Worm (Caenorhabditis elegans) whole organism, mixed stage, embryonic: ENCODE measurements around the gene srg-10.

ENCODE experiments used
- bed-3 ChIP-seq: fragments of 200-800 bp; sonication (Bioruptor generic); optimal IDR thresholded peaks from 3 replicates; lab custom pipeline; 2018; ENCODE audit warnings: mild to moderate bottlenecking, missing genetic modification characterization, moderate library complexity, missing compliant biosample characterization
- lsy-2 ChIP-seq: fragments of 150-350 bp; optimal IDR thresholded peaks from 2 replicates; lab custom pipeline; 2014; ENCODE audit warnings: missing biosample characterization, missing genetic modification characterization
- mab-5 ChIP-seq: fragments of 150-350 bp; optimal IDR thresholded peaks from 2 replicates; lab custom pipeline; 2014; ENCODE audit warnings: missing biosample characterization, missing genetic modification characterization
- nhr-12 ChIP-seq: fragments of 150-350 bp; optimal IDR thresholded peaks from 2 replicates; lab custom pipeline; 2014; ENCODE audit warnings: missing biosample characterization, missing genetic modification characterization
- snpc-4 ChIP-seq: fragments of 150-350 bp; optimal IDR thresholded peaks from 2 replicates; lab custom pipeline; 2014; ENCODE audit warnings: missing biosample characterization, missing genetic modification characterization
- unc-120 ChIP-seq: sonication (generic microtip); optimal IDR thresholded peaks from 2 replicates; lab custom pipeline; 2017; ENCODE audit warnings: missing genetic modification characterization, missing compliant biosample characterization; ENCODE audit not compliant: poor library complexity, severe bottlenecking
- unc-39 ChIP-seq: fragments of 150-350 bp; optimal IDR thresholded peaks from 2 replicates; lab custom pipeline; 2014; ENCODE audit warnings: missing biosample characterization, missing genetic modification characterization
- unc-62 ChIP-seq: fragments of 150-350 bp; optimal IDR thresholded peaks from 2 replicates; lab custom pipeline; 2014; ENCODE audit warnings: missing biosample characterization, missing genetic modification reagents, missing genetic modification characterization
- ztf-11 ChIP-seq: fragments of 150-350 bp; optimal IDR thresholded peaks from 2 replicates; lab custom pipeline; 2014; ENCODE audit warnings: missing biosample characterization, missing genetic modification characterization

DNA sequence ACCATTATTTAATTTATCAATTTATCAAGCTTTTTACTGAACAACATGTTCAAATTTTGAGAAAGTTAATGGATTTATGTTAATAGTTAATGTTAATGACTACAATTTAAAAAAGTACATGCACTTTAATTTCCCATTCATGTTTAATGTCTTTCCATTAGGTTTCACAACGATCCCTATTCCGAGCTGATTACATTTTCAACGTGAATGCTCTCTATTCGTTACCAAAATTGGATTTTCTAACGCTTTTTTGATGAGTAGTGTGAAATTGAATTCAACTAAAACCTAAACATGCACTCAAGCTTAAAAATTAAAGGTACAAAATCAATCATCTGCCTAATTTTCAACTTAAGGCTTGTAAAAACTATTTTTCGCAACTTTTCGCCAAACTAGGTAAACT is 20.2 kb upstream of the srg-10 start:
- TF ChIP-seq ztf-11 (tag; lab: Kevin White, UChicago): no peak
- TF ChIP-seq mab-5 (tag; lab: Kevin White, UChicago): no peak
- TF ChIP-seq snpc-4 (tag; lab: Kevin White, UChicago): no peak
- TF ChIP-seq unc-120 (tag; lab: Kevin White, UChicago): no peak
- TF ChIP-seq lsy-2 (tag; lab: Kevin White, UChicago): no peak
- TF ChIP-seq unc-39: no peak
- no peak for TF ChIP-seq nhr-12 (tag; lab: Kevin White, UChicago)
- TF ChIP-seq unc-62: no peak
- no peak for TF ChIP-seq bed-3 (GFP tag; lab: Kevin White, UChicago)
